Worm (Caenorhabditis elegans) whole organism, L4/young adult: ENCODE results near the gene F56F11.1.

Source experiments
- W03F9.2 ChIP-seq: fragments of 150-350 bp; optimal IDR thresholded peaks from 2 replicates; lab custom pipeline; 2014; ENCODE audit warnings: missing biosample characterization, missing genetic modification characterization
- dao-5 ChIP-seq: sonication (generic microtip); optimal IDR thresholded peaks from 2 replicates; lab custom pipeline; 2016; ENCODE audit warnings: missing genotype, missing genetic modification characterization, moderate library complexity, missing compliant biosample characterization
- him-1 ChIP-seq: sonication (generic microtip); optimal IDR thresholded peaks from 2 replicates; lab custom pipeline; 2016; ENCODE audit warnings: missing genotype, missing genetic modification reagents, missing genetic modification characterization, missing compliant biosample characterization

DNA sequence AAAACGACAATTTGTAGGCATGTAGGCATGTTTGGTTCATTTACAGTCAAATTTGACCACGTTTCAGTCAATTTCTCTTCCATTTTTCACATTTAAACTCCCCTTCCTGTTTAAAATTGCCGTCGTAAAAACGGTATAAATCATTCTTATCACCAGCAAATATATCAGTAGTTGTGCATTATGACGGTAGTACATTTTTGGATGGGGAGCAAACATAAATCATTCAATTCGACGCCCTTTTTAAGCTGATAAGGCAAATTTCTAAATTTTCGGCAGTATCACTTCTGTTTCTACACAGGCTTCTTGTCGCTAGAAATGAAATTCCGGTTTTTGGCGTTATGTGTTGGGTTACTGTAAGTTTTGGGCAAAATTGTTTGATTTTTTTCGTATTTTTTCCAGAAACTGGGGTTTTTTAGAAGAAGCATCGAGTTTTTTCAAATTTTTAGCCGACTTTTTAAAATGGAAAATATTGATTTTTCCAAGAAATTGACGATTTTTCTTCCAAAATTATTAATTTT, 49.6 kb upstream of the F56F11.1 start, which contains the start of gene H34I24.2:
- TF ChIP-seq him-1 (no peak), W03F9.2 (tag; lab: Kevin White, UChicago) (no peak), dao-5 (tag; lab: Kevin White, UChicago) (no peak)
